Worm (Caenorhabditis elegans): ENCODE results near the gene oct-2.

The oct-2 gene

ce11 chrX:11370090-11370489 is 23.8 kb downstream of the oct-2 start:
- TF ChIP-seq unc-62 (GFP tag; optimal IDR thresholded peaks at IDR 0.05) = peak; percentile 29
- TF ChIP-seq nhr-2 (tag; optimal IDR thresholded peaks at IDR 0.05) = peak; percentile 68
- TF ChIP-seq ztf-11 (tag; optimal IDR thresholded peaks at IDR 0.05) = no peak

ce11 chrX:11375509-11375908 is 29.3 kb downstream of the oct-2 start, which contains the start of gene F42E11.3:
Gene F42E11.3 (minus strand): TSS chrX:11375609.
- TF ChIP-seq nhr-76 (tag; optimal IDR thresholded peaks at IDR 0.05) (no peak), ceh-83 (GFP tag; optimal IDR thresholded peaks at IDR 0.05) (no peak), sptf-1 (tag; optimal IDR thresholded peaks at IDR 0.05) (peak; percentile 2)

- TF ChIP-seq mab-5 (tag; optimal IDR thresholded peaks at IDR 0.05) = no peak
- TF ChIP-seq mls-2 (tag; optimal IDR thresholded peaks at IDR 0.05) = no peak
- no peak for TF ChIP-seq ceh-39 (tag; optimal IDR thresholded peaks at IDR 0.05)
- no peak for TF ChIP-seq ham-2 (GFP tag; optimal IDR thresholded peaks at IDR 0.05)
- TF ChIP-seq sem-2 (GFP tag; optimal IDR thresholded peaks at IDR 0.05) = no peak
- TF ChIP-seq mep-1 (tag; optimal IDR thresholded peaks at IDR 0.05) = no peak
- TF ChIP-seq unc-62 (GFP tag; optimal IDR thresholded peaks at IDR 0.05) = no peak
- no peak for TF ChIP-seq ztf-11 (tag; optimal IDR thresholded peaks at IDR 0.05)
- TF ChIP-seq snpc-4 (tag; optimal IDR thresholded peaks at IDR 0.05) = no peak
- no peak for TF ChIP-seq elt-3 (tag; optimal IDR thresholded peaks at IDR 0.05)
- no peak for TF ChIP-seq unc-39 (tag; optimal IDR thresholded peaks at IDR 0.05)
- no peak for TF ChIP-seq flh-1 (GFP tag; optimal IDR thresholded peaks at IDR 0.05)
- no peak for TF ChIP-seq nhr-76 (tag; optimal IDR thresholded peaks at IDR 0.05)
- no peak for TF ChIP-seq tbx-8 (GFP tag; optimal IDR thresholded peaks at IDR 0.05)
Measured at ce11 chrX:11377370-11377769, 31.1 kb downstream of the oct-2 start, which contains the start of gene tni-1. Gene tni-1 (minus strand): TSS chrX:11377470.

DNA sequence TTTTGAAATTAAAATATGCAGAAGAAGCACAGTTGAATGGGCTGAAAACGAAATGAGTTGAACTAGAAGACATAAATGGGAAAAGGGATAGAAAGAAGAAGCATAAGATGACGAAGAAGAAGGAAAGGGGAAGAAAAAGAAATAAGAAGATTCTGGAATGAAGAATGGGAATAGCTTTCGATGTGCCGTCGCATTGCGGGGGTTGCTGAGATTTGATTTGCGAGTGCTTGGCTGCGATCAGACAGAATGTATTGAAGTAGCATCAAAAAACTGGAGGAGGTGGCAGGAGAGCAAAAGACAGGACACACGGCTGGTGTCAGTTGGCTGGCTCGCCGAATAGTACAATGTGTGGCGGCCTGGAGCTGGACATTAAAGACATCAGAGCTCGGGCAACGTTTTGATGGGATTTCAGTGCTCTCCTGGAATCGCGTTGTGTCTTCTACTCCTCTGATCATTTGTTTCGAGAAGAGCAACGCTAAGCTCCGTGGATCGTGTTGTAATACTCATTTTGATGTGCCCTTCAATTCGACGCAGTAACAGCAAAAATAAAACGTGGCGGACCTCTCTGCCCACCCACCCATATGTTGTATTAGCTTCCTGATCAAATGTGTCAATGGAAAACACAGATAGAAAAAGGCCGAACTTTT is 33.0 kb downstream of the oct-2 start:
- peak; percentile 92 for TF ChIP-seq unc-120 (tag; optimal IDR thresholded peaks at IDR 0.05; ENCODE audit: poor library complexity, severe bottlenecking)
- peak; percentile 7 for TF ChIP-seq M03D4.4 (tag; optimal IDR thresholded peaks at IDR 0.05)
- peak; percentile 85 for TF ChIP-seq hlh-1 (tag; optimal IDR thresholded peaks at IDR 0.05)
- peak; percentile 20 for TF ChIP-seq sptf-1 (tag; optimal IDR thresholded peaks at IDR 0.05)
- no peak for TF ChIP-seq ceh-39 (tag; optimal IDR thresholded peaks at IDR 0.05)
- no peak for TF ChIP-seq ham-2 (GFP tag; optimal IDR thresholded peaks at IDR 0.05)
- peak; percentile 73 for TF ChIP-seq ces-1 (GFP tag; optimal IDR thresholded peaks at IDR 0.05)
- no peak for TF ChIP-seq sem-2 (GFP tag; optimal IDR thresholded peaks at IDR 0.05)
- peak; percentile 63 for TF ChIP-seq unc-62 (GFP tag; optimal IDR thresholded peaks at IDR 0.05)

ce11 chrX:11383359-11383758 is 37.1 kb downstream of the oct-2 start:
- TF ChIP-seq ceh-43 (GFP tag; optimal IDR thresholded peaks at IDR 0.05) (no peak), nhr-237 (tag; optimal IDR thresholded peaks at IDR 0.05) (no peak), ces-1 (GFP tag; optimal IDR thresholded peaks at IDR 0.05) (peak; percentile 38), drap-1 (GFP tag; optimal IDR thresholded peaks at IDR 0.05) (no peak)

- TF ChIP-seq snpc-4 (tag; optimal IDR thresholded peaks at IDR 0.05) (no peak), mep-1 (tag; optimal IDR thresholded peaks at IDR 0.05) (peak; percentile 24), ham-2 (GFP tag; optimal IDR thresholded peaks at IDR 0.05) (peak; percentile 83), cnd-1 (tag; optimal IDR thresholded peaks at IDR 0.05) (peak; percentile 53), ces-1 (GFP tag; optimal IDR thresholded peaks at IDR 0.05) (peak; percentile 46)
Measured at ce11 chrX:11384534-11385441, 38.5 kb downstream of the oct-2 start, which contains the start of the genes F08B12.11 and prmn-1. Gene F08B12.11 (plus strand): TSS chrX:11385054. Gene prmn-1 (plus strand): TSS chrX:11385084.

DNA sequence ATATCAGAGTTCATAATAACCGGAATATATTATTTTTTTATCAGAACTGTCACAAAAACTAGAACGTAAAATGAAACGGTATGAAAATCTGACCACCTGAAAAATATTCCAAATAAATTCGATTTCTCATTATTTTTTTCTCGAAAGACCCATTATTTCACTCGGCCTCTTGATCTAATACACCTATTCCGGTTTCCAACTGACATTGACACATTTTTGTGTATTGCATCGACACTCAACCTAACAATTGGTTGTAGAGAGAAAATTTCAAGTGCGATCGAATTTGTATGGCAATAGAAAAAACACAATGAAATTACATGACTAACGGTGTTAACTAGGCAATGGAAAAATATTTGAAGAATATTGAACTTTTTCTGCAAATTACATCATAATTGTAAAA is 39.7 kb downstream of the oct-2 start:
- no peak for TF ChIP-seq unc-120 (tag; optimal IDR thresholded peaks at IDR 0.05; ENCODE audit: poor library complexity, severe bottlenecking)
- no peak for TF ChIP-seq mls-2 (tag; optimal IDR thresholded peaks at IDR 0.05)
- TF ChIP-seq sem-2 (GFP tag; optimal IDR thresholded peaks at IDR 0.05) = no peak
- TF ChIP-seq ceh-39 (tag; optimal IDR thresholded peaks at IDR 0.05) = no peak
